Fruit fly (Drosophila melanogaster): Measurements from ENCODE around the gene CG33061.

Gene CG33061

DNA sequence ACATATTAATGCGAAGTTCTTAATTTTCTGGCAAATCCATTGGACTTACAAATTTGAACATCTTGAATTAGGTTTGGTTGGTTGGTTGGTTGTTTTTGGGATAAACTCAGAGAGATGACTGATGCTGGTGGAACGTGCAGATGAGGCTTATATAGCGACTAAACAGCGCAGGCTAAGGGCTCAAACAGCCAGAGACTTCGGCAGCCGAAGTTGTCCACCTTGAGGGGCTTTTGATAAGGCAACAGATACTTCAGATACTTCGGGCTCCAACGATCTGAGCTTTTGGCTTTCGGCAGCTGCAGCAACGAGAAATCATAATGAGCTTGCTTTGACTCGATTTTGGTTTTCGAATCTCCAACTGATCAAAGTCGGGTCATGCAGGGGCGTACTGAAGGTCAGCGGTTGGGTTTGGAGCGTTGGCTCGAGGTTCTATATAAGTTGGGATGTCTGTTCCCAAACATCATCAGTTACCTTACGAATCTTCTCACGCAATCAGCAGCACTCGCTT, 10.1 kb upstream of the CG33061 start, which contains the start of the genes CG13041 and CG13060:
Gene CG13041, minus strand, starts transcription at position 128 of the 508 bp plus-strand sequence.
Gene CG13060, plus strand, starts transcription at position 458 of the 508 bp plus-strand sequence.
- TF ChIP-seq CG33017 (tag; optimal IDR thresholded peaks at IDR 0.05) (no peak), ovo (GFP tag; optimal IDR thresholded peaks at IDR 0.05) (no peak), bab1 (GFP tag; optimal IDR thresholded peaks at IDR 0.05) (no peak), Mnt (GFP tag; optimal IDR thresholded peaks at IDR 0.05) (no peak), toe (GFP tag; optimal IDR thresholded peaks at IDR 0.05) (no peak), CG14711 (tag; optimal IDR thresholded peaks at IDR 0.05) (no peak), cic (GFP tag; optimal IDR thresholded peaks at IDR 0.05) (no peak), Hr96 (GFP tag; optimal IDR thresholded peaks at IDR 0.05) (no peak), CG7045 (GFP tag; optimal IDR thresholded peaks at IDR 0.05) (no peak), kay (GFP tag; ENCODE audit: borderline replicate concordance) (no peak), CG1620 (GFP tag; optimal IDR thresholded peaks at IDR 0.05) (no peak), CG11617 (GFP tag; optimal IDR thresholded peaks at IDR 0.05) (no peak), CG7101 (tag; optimal IDR thresholded peaks at IDR 0.05) (no peak), tj (GFP tag; optimal IDR thresholded peaks at IDR 0.05) (no peak), cnc (optimal IDR thresholded peaks at IDR 0.05) (no peak), Clk (GFP tag; optimal IDR thresholded peaks at IDR 0.05) (no peak)

DNA sequence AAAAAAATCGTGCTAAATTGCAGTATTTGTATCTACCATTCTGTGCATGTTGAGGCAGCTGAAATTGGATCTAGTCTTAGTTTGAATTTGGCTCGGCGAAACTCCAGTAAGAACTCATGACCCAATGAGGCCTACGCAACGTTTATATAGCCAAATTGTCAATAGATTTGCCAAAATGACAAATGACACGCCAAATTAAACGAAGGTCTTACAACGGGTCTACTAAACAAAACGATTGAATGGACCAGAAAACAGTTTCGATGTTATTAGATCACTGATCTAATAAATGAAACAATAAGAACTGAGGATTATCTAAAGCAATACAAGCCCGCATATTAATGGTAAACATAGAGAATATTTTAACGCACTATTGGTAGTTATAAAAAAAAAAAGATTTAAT, 8.4 kb upstream of the CG33061 start, which contains the start of gene CG42718:
Gene CG42718, minus strand, starts transcription at position 101 of the 400 bp plus-strand sequence.
- TF ChIP-seq Crg-1 (GFP tag; optimal IDR thresholded peaks at IDR 0.05) (no peak), Clk (GFP tag; optimal IDR thresholded peaks at IDR 0.05) (no peak), bab1 (GFP tag; optimal IDR thresholded peaks at IDR 0.05) (no peak), CG7101 (tag; optimal IDR thresholded peaks at IDR 0.05) (no peak), CG1620 (GFP tag; optimal IDR thresholded peaks at IDR 0.05) (no peak), CG14711 (tag; optimal IDR thresholded peaks at IDR 0.05) (no peak)

DNA sequence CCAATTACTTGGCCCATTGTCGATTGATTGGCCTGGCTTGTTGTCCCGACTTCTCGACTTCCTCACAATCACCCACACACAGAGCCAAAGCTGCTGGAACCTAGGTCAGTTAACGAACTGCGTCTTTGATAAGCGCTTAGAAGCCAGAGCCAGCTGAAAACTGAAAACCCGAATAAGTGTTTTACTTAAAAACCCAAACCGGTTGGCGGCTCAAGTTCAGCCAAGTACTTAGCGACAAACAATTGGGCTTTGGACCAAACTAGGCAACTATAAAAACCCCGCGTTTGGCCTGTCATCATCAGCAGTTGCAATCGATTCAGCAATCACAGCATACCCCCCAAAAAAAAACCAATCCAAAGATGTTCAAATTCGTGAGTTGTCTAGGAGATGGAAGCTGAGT, 6.2 kb upstream of the CG33061 start, which contains the start of gene CG13059:
Gene CG13059, plus strand, starts transcription at position 301 of the 400 bp plus-strand sequence.
- TF ChIP-seq Hr96 (GFP tag; optimal IDR thresholded peaks at IDR 0.05), result no peak
- TF ChIP-seq CG5204 (GFP tag; optimal IDR thresholded peaks at IDR 0.05), result no peak
- no peak for TF ChIP-seq CG14711 (tag; optimal IDR thresholded peaks at IDR 0.05)
- TF ChIP-seq Crg-1 (GFP tag; optimal IDR thresholded peaks at IDR 0.05), result no peak
- TF ChIP-seq bab1 (GFP tag; optimal IDR thresholded peaks at IDR 0.05), result no peak
- TF ChIP-seq toe (GFP tag; optimal IDR thresholded peaks at IDR 0.05), result no peak
- TF ChIP-seq CG11617 (GFP tag; optimal IDR thresholded peaks at IDR 0.05), result no peak
- TF ChIP-seq CG7101 (tag; optimal IDR thresholded peaks at IDR 0.05), result no peak
- no peak for TF ChIP-seq CG12768 (GFP tag; optimal IDR thresholded peaks at IDR 0.05)

dm6 chr3L:16326657-16327056, 2.9 kb upstream of the CG33061 start, which contains the start of the genes CG13040 and CG13039:
Gene CG13040, minus strand, starts transcription at chr3L:16326757.
Gene CG13039, minus strand, starts transcription at chr3L:16326762.
- TF ChIP-seq CG7101 (tag; optimal IDR thresholded peaks at IDR 0.05) (no peak), pad (GFP tag; optimal IDR thresholded peaks at IDR 0.05) (no peak), CG11617 (GFP tag; optimal IDR thresholded peaks at IDR 0.05) (no peak), kay (GFP tag; ENCODE audit: borderline replicate concordance) (no peak), Crg-1 (GFP tag; optimal IDR thresholded peaks at IDR 0.05) (no peak)

DNA sequence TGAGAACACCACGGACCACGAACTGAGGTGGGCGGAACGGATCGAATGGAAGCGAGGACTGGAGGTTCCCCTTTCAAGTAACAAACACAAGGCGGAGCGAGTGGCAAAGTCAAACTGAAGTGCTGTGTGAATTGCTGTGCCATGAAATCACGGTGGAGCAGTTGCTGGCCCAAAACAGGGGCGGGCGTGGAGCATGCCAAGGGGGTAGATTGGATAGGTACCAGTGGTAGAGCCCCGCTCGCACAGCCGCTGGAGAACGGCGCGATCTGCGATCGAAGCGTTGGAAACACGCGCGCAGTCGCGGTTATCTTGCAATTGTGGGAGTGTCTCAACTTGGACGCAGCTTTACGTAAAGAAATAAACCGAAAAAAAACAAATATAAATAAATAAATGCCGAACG, 1.8 kb upstream of the CG33061 start, which contains the start of gene CG13038:
Gene CG13038, minus strand, starts transcription at position 118 of the 400 bp plus-strand sequence.
- TF ChIP-seq toe (GFP tag; optimal IDR thresholded peaks at IDR 0.05) (no peak), CG12768 (GFP tag; optimal IDR thresholded peaks at IDR 0.05) (no peak), Mnt (GFP tag; optimal IDR thresholded peaks at IDR 0.05) (no peak)

DNA sequence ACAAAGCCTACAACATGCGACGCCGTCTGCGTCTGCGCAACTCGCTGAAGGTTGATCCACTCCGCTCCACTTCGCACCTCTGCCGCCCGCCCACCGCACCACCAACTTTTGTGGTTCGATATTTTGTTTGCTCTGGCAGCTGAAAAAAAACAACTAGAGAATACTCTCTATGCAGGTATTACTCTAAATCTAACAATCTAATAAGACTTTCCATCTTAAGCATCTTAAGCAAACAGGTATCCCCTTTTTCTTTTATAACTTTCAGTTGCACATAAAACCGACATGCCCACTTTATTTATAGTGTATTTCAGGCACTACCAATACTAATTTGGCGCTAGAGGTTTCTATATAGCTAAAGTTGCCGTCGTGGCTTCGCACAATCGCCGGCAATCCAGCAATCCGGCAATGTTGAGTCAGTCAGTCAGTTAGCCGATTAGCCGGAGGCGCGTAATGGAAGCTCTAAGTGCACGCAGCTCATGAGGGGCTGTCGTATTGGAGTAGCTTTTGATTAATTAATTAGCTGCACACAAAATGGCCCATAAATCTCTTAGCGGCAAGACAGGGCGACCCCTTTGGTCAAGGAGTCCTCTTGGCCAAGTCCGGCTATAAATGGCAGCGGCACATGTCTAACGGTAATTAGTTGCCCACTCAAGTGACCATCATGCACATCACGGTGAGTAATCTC, 1.2 kb upstream of the CG33061 start, which contains the start of gene CG13058:
Gene CG13058, plus strand, starts transcription at position 635 of the 685 bp plus-strand sequence.
- TF ChIP-seq kay (GFP tag; ENCODE audit: borderline replicate concordance) (no peak), bab1 (GFP tag; optimal IDR thresholded peaks at IDR 0.05) (no peak), CG7101 (tag; optimal IDR thresholded peaks at IDR 0.05) (no peak), cic (GFP tag; optimal IDR thresholded peaks at IDR 0.05) (no peak), cnc (optimal IDR thresholded peaks at IDR 0.05) (no peak), tj (GFP tag; optimal IDR thresholded peaks at IDR 0.05) (no peak), CG1620 (GFP tag; optimal IDR thresholded peaks at IDR 0.05) (no peak), CG11617 (GFP tag; optimal IDR thresholded peaks at IDR 0.05) (no peak)

DNA sequence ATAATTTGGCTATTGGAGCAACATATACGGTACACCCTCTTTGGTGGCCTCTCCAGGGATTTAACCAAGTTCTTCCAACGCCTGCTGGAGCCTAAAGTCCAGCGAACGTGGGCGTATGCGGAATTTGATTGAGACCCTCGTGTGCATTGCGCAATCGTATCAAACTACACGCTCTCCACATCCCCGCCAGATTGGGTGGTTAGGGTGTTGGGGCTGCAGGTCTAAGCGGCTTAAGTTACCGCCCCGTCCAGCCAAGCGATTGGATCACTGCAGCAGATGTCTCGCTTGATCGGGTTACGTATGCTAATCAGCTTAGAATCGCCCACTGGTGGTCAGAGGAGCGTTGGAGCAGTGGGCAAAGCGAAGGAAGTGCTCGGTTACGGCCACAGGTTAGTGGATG, 1.1 kb downstream of the CG33061 start, which contains the start of gene CG33060:
Gene CG33060, plus strand, starts transcription at position 301 of the 400 bp plus-strand sequence.
- TF ChIP-seq pad (GFP tag; optimal IDR thresholded peaks at IDR 0.05) (no peak), CG7101 (tag; optimal IDR thresholded peaks at IDR 0.05) (no peak), Hr96 (GFP tag; optimal IDR thresholded peaks at IDR 0.05) (no peak), CG5204 (GFP tag; optimal IDR thresholded peaks at IDR 0.05) (no peak), Clk (GFP tag; optimal IDR thresholded peaks at IDR 0.05) (no peak), toe (GFP tag; optimal IDR thresholded peaks at IDR 0.05) (no peak), CG14711 (tag; optimal IDR thresholded peaks at IDR 0.05) (no peak), cnc (optimal IDR thresholded peaks at IDR 0.05) (no peak), kay (GFP tag; ENCODE audit: borderline replicate concordance) (no peak), CG33017 (tag; optimal IDR thresholded peaks at IDR 0.05) (no peak), CG1620 (GFP tag; optimal IDR thresholded peaks at IDR 0.05) (no peak), tj (GFP tag; optimal IDR thresholded peaks at IDR 0.05) (no peak), Crg-1 (GFP tag; optimal IDR thresholded peaks at IDR 0.05) (no peak), CG11617 (GFP tag; optimal IDR thresholded peaks at IDR 0.05) (no peak), bab1 (GFP tag; optimal IDR thresholded peaks at IDR 0.05) (no peak), CG7045 (GFP tag; optimal IDR thresholded peaks at IDR 0.05) (no peak), ovo (GFP tag; optimal IDR thresholded peaks at IDR 0.05) (no peak)

Data from whole organism, adult.